Worm (Caenorhabditis elegans) whole organism, young adult: ENCODE results near the gene T06A10.106.
"Not testable (repeated sequence)": the region's sequence is repeated elsewhere in the genome, so short reads cannot be mapped to it uniquely, and the experiment has no call there.

Source experiments
- B0261.1 ChIP-seq: sonication (generic microtip); optimal IDR thresholded peaks from 2 replicates; lab custom pipeline; 2016; ENCODE audit warnings: mild to moderate bottlenecking, missing genetic modification characterization, moderate library complexity, missing compliant biosample characterization
- B0336.3 ChIP-seq: fragments of 200-800 bp; sonication (Bioruptor generic); IDR thresholded peaks from 2 replicates; pipeline ENCODE4 v1.3.6; 2022; ENCODE audit warnings: missing genetic modification characterization, missing compliant biosample characterization
- D2030.7 ChIP-seq: fragments of 200-800 bp; sonication (Bioruptor generic); IDR thresholded peaks from 2 replicates; pipeline ENCODE4 v1.3.6; 2022; ENCODE audit warnings: missing genetic modification reagents, missing genetic modification characterization, missing compliant biosample characterization
- F33H1.4 ChIP-seq: fragments of 200-800 bp; sonication (Bioruptor generic); IDR thresholded peaks from 2 replicates; pipeline ENCODE4 v1.3.6; 2022; ENCODE audit warnings: missing genetic modification reagents, missing genetic modification characterization, missing compliant biosample characterization
- K12H6.12 ChIP-seq: fragments of 200-800 bp; sonication (Bioruptor generic); optimal IDR thresholded peaks from 2 replicates; lab custom pipeline; 2018; ENCODE audit warnings: mild to moderate bottlenecking, missing genetic modification characterization, missing compliant biosample characterization
- Y56A3A.18 ChIP-seq: fragments of 200-800 bp; sonication (Bioruptor generic); IDR thresholded peaks from 2 replicates; pipeline ENCODE4 v1.3.6; 2022; ENCODE audit warnings: missing genetic modification reagents, missing genetic modification characterization, missing compliant biosample characterization
- Y67H2A.10 ChIP-seq: fragments of 200-800 bp; sonication (Bioruptor generic); conservative IDR thresholded peaks from 2 replicates; pipeline ENCODE4 v1.3.6; 2022; ENCODE audit warnings: missing genetic modification reagents, missing genetic modification characterization, missing compliant biosample characterization
- Y79H2A.3 ChIP-seq: fragments of 200-800 bp; sonication (Bioruptor generic); conservative IDR thresholded peaks from 2 replicates; pipeline ENCODE4 v1.3.6; 2022; ENCODE audit warnings: missing genetic modification reagents, missing genetic modification characterization, missing compliant biosample characterization
- aptf-3 ChIP-seq: fragments of 200-800 bp; sonication (Bioruptor generic); IDR thresholded peaks from 2 replicates; pipeline ENCODE4 v1.3.6; 2022; ENCODE audit warnings: missing genetic modification characterization, missing compliant biosample characterization
- athp-1 ChIP-seq: sonication (generic microtip); optimal IDR thresholded peaks from 2 replicates; lab custom pipeline; 2017; ENCODE audit warnings: mild to moderate bottlenecking, missing genetic modification characterization, missing compliant biosample characterization
- attf-6 ChIP-seq: fragments of 200-800 bp; sonication (Bioruptor generic); IDR thresholded peaks from 2 replicates; pipeline ENCODE4 v1.3.6; 2022; ENCODE audit warnings: missing genetic modification reagents, missing genetic modification characterization, missing compliant biosample characterization
- ceh-100 ChIP-seq: fragments of 200-800 bp; sonication (Bioruptor generic); IDR thresholded peaks from 2 replicates; pipeline ENCODE4 v1.3.6; 2022; ENCODE audit warnings: missing genetic modification reagents, missing genetic modification characterization, missing compliant biosample characterization
- ceh-58 ChIP-seq: fragments of 200-800 bp; sonication (Bioruptor generic); IDR thresholded peaks from 2 replicates; pipeline ENCODE4 v1.3.6; 2022; ENCODE audit warnings: missing genetic modification characterization, missing compliant biosample characterization
- chd-7 ChIP-seq: sonication (generic microtip); optimal IDR thresholded peaks from 2 replicates; lab custom pipeline; 2016; ENCODE audit warnings: mild to moderate bottlenecking, missing genetic modification characterization, moderate library complexity, missing compliant biosample characterization
- efl-1 ChIP-seq: fragments of 150-350 bp; optimal IDR thresholded peaks from 2 replicates; lab custom pipeline; 2014; ENCODE audit warnings: missing biosample characterization, missing genetic modification reagents, missing genetic modification characterization
- ekl-4 ChIP-seq: fragments of 200-800 bp; sonication (Bioruptor generic); IDR thresholded peaks from 2 replicates; pipeline ENCODE4 v1.3.6; 2022; ENCODE audit warnings: missing genetic modification reagents, missing genetic modification characterization, missing compliant biosample characterization
- him-1 ChIP-seq: sonication (generic microtip); optimal IDR thresholded peaks from 2 replicates; lab custom pipeline; 2016; ENCODE audit warnings: missing genotype, missing genetic modification reagents, missing genetic modification characterization, missing compliant biosample characterization
- hlh-26 ChIP-seq: fragments of 200-800 bp; sonication (Bioruptor generic); conservative IDR thresholded peaks from 2 replicates; pipeline ENCODE4 v1.3.6; 2022; ENCODE audit warnings: missing genetic modification reagents, missing genetic modification characterization, missing compliant biosample characterization
- hmg-20 ChIP-seq: fragments of 200-800 bp; sonication (Bioruptor generic); IDR thresholded peaks from 2 replicates; pipeline ENCODE4 v1.3.6; 2022; ENCODE audit warnings: missing genetic modification reagents, missing genetic modification characterization, missing compliant biosample characterization
- hrde-1 ChIP-seq: sonication (generic microtip); optimal IDR thresholded peaks from 2 replicates; lab custom pipeline; 2016; ENCODE audit warnings: missing genetic modification characterization, mild to moderate bottlenecking, missing compliant biosample characterization, moderate library complexity, missing genotype, missing genetic modification reagents, borderline replicate concordance
- hsf-1 ChIP-seq: fragments of 200-800 bp; sonication (Bioruptor generic); IDR thresholded peaks from 2 replicates; pipeline ENCODE4 v1.3.6; 2022; ENCODE audit warnings: missing genetic modification reagents, missing genetic modification characterization, missing compliant biosample characterization
- let-607 ChIP-seq, 2 experiments: fragments of 200-800 bp in 1 of 2; sonication (Bioruptor generic) in 1 of 2; sonication (generic microtip) in 1 of 2; optimal IDR thresholded peaks; 2 replicates each; lab custom pipeline; 2016 to 2018; ENCODE audit warnings: mild to moderate bottlenecking in 2 of 2, missing compliant biosample characterization in 2 of 2, missing genetic modification characterization in 2 of 2, moderate library complexity in 2 of 2, missing genotype in 1 of 2
- lin-54 ChIP-seq: fragments of 200-800 bp; sonication (Bioruptor generic); optimal IDR thresholded peaks from 2 replicates; lab custom pipeline; 2018; ENCODE audit warnings: mild to moderate bottlenecking, missing genetic modification characterization, missing compliant biosample characterization
- madf-10 ChIP-seq: sonication (generic microtip); optimal IDR thresholded peaks from 2 replicates; lab custom pipeline; 2016; ENCODE audit warnings: mild to moderate bottlenecking, missing genetic modification characterization, missing compliant biosample characterization
- madf-3 ChIP-seq: fragments of 200-800 bp; sonication (Bioruptor generic); IDR thresholded peaks from 2 replicates; pipeline ENCODE4 v1.3.6; 2022; ENCODE audit warnings: missing genetic modification reagents, missing genetic modification characterization, missing compliant biosample characterization
- madf-6 ChIP-seq: fragments of 200-800 bp; sonication (Bioruptor generic); IDR thresholded peaks from 2 replicates; pipeline ENCODE4 v1.3.6; 2022; ENCODE audit warnings: missing genetic modification reagents, missing genetic modification characterization, missing compliant biosample characterization
- madf-8 ChIP-seq: fragments of 200-800 bp; sonication (Bioruptor generic); conservative IDR thresholded peaks from 2 replicates; pipeline ENCODE4 v1.3.6; 2022; ENCODE audit warnings: missing genetic modification reagents, missing genetic modification characterization, missing compliant biosample characterization
- mcd-1 ChIP-seq: fragments of 200-800 bp; sonication (Bioruptor generic); IDR thresholded peaks from 2 replicates; pipeline ENCODE4 v1.3.6; 2022; ENCODE audit warnings: missing genetic modification reagents, missing genetic modification characterization, missing compliant biosample characterization
- nfya-2 ChIP-seq: fragments of 200-800 bp; sonication (Bioruptor generic); IDR thresholded peaks from 2 replicates; pipeline ENCODE4 v1.3.6; 2022; ENCODE audit warnings: missing genetic modification reagents, missing genetic modification characterization, missing compliant biosample characterization
- rec-8 ChIP-seq, 2 experiments: sonication (generic microtip); optimal IDR thresholded peaks; 2 replicates each; lab custom pipeline; 2016; ENCODE audit warnings: mild to moderate bottlenecking in 2 of 2, missing genetic modification characterization in 2 of 2, missing genetic modification reagents in 2 of 2, missing genotype in 2 of 2, missing biosample characterization in 1 of 2, missing compliant biosample characterization in 1 of 2, moderate library complexity in 1 of 2
- repo-1 ChIP-seq: sonication (generic microtip); optimal IDR thresholded peaks from 2 replicates; lab custom pipeline; 2017; ENCODE audit warnings: mild to moderate bottlenecking, missing genetic modification characterization, missing compliant biosample characterization
- snpc-4 ChIP-seq, 5 experiments: fragments of 150-350 bp in 1 of 5; sonication (generic microtip) in 4 of 5; optimal IDR thresholded peaks; 2 replicates each; lab custom pipeline; 2014 to 2018; ENCODE audit warnings: missing genetic modification characterization in 5 of 5, missing biosample characterization in 3 of 5, antibody characterized with exemption in 2 of 5, mild to moderate bottlenecking in 2 of 5, missing compliant biosample characterization in 2 of 5, missing genotype in 2 of 5, moderate library complexity in 2 of 5, missing genetic modification reagents in 1 of 5
- zfh-2 ChIP-seq: fragments of 200-800 bp; sonication (Bioruptor generic); conservative IDR thresholded peaks from 2 replicates; pipeline ENCODE4 v1.3.6; 2022; ENCODE audit warnings: missing genetic modification reagents, missing genetic modification characterization, missing compliant biosample characterization
- ztf-18 ChIP-seq: sonication (generic microtip); optimal IDR thresholded peaks from 2 replicates; lab custom pipeline; 2016; ENCODE audit warnings: missing genotype, mild to moderate bottlenecking, missing genetic modification characterization, missing compliant biosample characterization
- ztf-25 ChIP-seq: fragments of 200-800 bp; sonication (Bioruptor generic); IDR thresholded peaks from 2 replicates; pipeline ENCODE4 v1.3.6; 2022; ENCODE audit warnings: missing genetic modification reagents, missing genetic modification characterization, missing compliant biosample characterization
- ztf-26 ChIP-seq: sonication (generic microtip); optimal IDR thresholded peaks from 2 replicates; lab custom pipeline; 2017; ENCODE audit warnings: missing genetic modification characterization, missing compliant biosample characterization

Gene T06A10.106

ce11 chrIV:16895288-16895687, 26.5 kb upstream of the T06A10.106 start, which contains the start of gene T06A10.2:
Gene T06A10.2 (plus strand): TSS chrIV:16895588.
- TF ChIP-seq B0336.3 (GFP tag; lab: Robert Waterston, UW); hrde-1; D2030.7 (GFP tag; lab: Robert Waterston, UW): not testable (repeated sequence)
- TF ChIP-seq, all 124 proteins: peak for 0; not testable (repeated sequence) for 124

- no peak for TF ChIP-seq hlh-26
- peak; percentile 55; the same call in 1 of the 2 replicates for TF ChIP-seq attf-6
- no peak for TF ChIP-seq snpc-4 (GFP tag; optimal IDR thresholded peaks at IDR 0.05; lab: Kevin White, UChicago)
- peak in 1 of 4 experiments; percentile 52 for TF ChIP-seq snpc-4 (tag; optimal IDR thresholded peaks at IDR 0.05; lab: Kevin White, UChicago)
Measured at ce11 chrIV:16888580-16888979, 19.8 kb upstream of the T06A10.106 start.

- TF ChIP-seq hsf-1 (GFP tag; lab: Robert Waterston, UW): peak; percentile 97
- TF ChIP-seq ceh-100 (GFP tag; lab: Robert Waterston, UW): peak; percentile 64
- peak; percentile 25; the same call in 1 of the 2 replicates for TF ChIP-seq attf-6
- TF ChIP-seq, all 124 proteins: peak for 3; not testable (repeated sequence) for 121
Measured at ce11 chrIV:16882414-16882813, 13.6 kb upstream of the T06A10.106 start.

- TF ChIP-seq madf-8 (GFP tag; lab: Robert Waterston, UW): no peak
- TF ChIP-seq ztf-25 (GFP tag; lab: Robert Waterston, UW): no peak
- no peak for TF ChIP-seq nfya-2 (GFP tag; lab: Robert Waterston, UW)
- TF ChIP-seq lin-54 (GFP tag; lab: Kevin White, UChicago): no peak
- TF ChIP-seq zfh-2 (GFP tag; lab: Robert Waterston, UW): 0 out of 2 replicates have a peak, but pooled peaks have one; percentile 39
- TF ChIP-seq rec-8 (tag; optimal IDR thresholded peaks at IDR 0.05; lab: Kevin White, UChicago): no peak
- no peak for TF ChIP-seq Y56A3A.18 (GFP tag; lab: Robert Waterston, UW)
- TF ChIP-seq B0261.1 (tag; lab: Kevin White, UChicago): no peak
- no peak for TF ChIP-seq repo-1 (tag; lab: Kevin White, UChicago)
- peak; percentile 28; the same call in 1 of the 2 replicates for TF ChIP-seq ceh-58 (GFP tag; lab: Robert Waterston, UW)
- no peak for TF ChIP-seq mcd-1 (GFP tag; lab: Robert Waterston, UW)
- no peak for TF ChIP-seq snpc-4 (GFP tag; optimal IDR thresholded peaks at IDR 0.05; lab: Kevin White, UChicago)
- peak in 1 of 4 experiments; percentile 25 for TF ChIP-seq snpc-4 (tag; optimal IDR thresholded peaks at IDR 0.05; lab: Kevin White, UChicago)
- TF ChIP-seq madf-10 (tag; lab: Kevin White, UChicago): no peak
- TF ChIP-seq F33H1.4 (GFP tag; lab: Robert Waterston, UW): no peak
Measured at ce11 chrIV:16867223-16867622, 1.6 kb downstream of the T06A10.106 start, which contains the start of gene T06A10.107. Gene T06A10.107 (plus strand): TSS chrIV:16867523.

ce11 chrIV:16866487-16866886, 2.3 kb downstream of the T06A10.106 start:
- peak; percentile 63; the same call in 1 of the 2 replicates for TF ChIP-seq Y79H2A.3
- TF ChIP-seq attf-6: peak; percentile 80
- not testable (repeated sequence) for TF ChIP-seq snpc-4 (GFP tag; optimal IDR thresholded peaks at IDR 0.05; lab: Kevin White, UChicago)
- TF ChIP-seq snpc-4 (tag; optimal IDR thresholded peaks at IDR 0.05; lab: Kevin White, UChicago): peak in 1 of 4 experiments; percentile 79
- peak; percentile 81 for TF ChIP-seq madf-3 (GFP tag; lab: Robert Waterston, UW)

- peak; percentile 80 for TF ChIP-seq ceh-100 (GFP tag; lab: Robert Waterston, UW)
- 0 out of 2 replicates have a peak, but pooled peaks have one; percentile 35 for TF ChIP-seq hsf-1 (GFP tag; lab: Robert Waterston, UW)
- no peak for TF ChIP-seq aptf-3
- TF ChIP-seq B0336.3 (GFP tag; lab: Robert Waterston, UW): peak; percentile 87
- peak; percentile 76 for TF ChIP-seq athp-1 (tag; lab: Kevin White, UChicago)
- TF ChIP-seq attf-6: peak; percentile 91
- TF ChIP-seq ekl-4 (GFP tag; lab: Robert Waterston, UW): peak; percentile 82
- TF ChIP-seq Y67H2A.10: 0 out of 2 replicates have a peak, but pooled peaks have one; percentile 13
- no peak for TF ChIP-seq ztf-26 (tag; lab: Kevin White, UChicago)
- TF ChIP-seq F33H1.4 (GFP tag; lab: Robert Waterston, UW): peak; percentile 34; the same call in 1 of the 2 replicates
- peak; percentile 27 for TF ChIP-seq efl-1 (GFP tag; lab: Kevin White, UChicago)
- TF ChIP-seq chd-7 (tag; lab: Kevin White, UChicago): peak; percentile 14
- TF ChIP-seq let-607 (tag; optimal IDR thresholded peaks at IDR 0.05; lab: Kevin White, UChicago): peak in 1 of 2 experiments; percentile 16
- 0 out of 2 replicates have a peak, but pooled peaks have one; percentile 27 for TF ChIP-seq hmg-20 (GFP tag; lab: Robert Waterston, UW)
- peak; percentile 64; the same call in 1 of the 2 replicates for TF ChIP-seq D2030.7 (GFP tag; lab: Robert Waterston, UW)
- no peak for TF ChIP-seq K12H6.12 (tag; lab: Kevin White, UChicago)
- peak; percentile 66 for TF ChIP-seq him-1
- TF ChIP-seq ztf-18 (tag; lab: Kevin White, UChicago): peak; percentile 37
- peak; percentile 60 for TF ChIP-seq madf-6 (GFP tag; lab: Robert Waterston, UW)
Measured at ce11 chrIV:16865487-16865886, 3.3 kb downstream of the T06A10.106 start, which contains the start of gene gtsf-1. Gene gtsf-1 (plus strand): TSS chrIV:16865840.
